Worm (Caenorhabditis elegans) whole organism, early embryonic: ENCODE results near the gene nhr-67.

ENCODE experiments used
- aly-1 ChIP-seq: sonication (generic microtip); optimal IDR thresholded peaks from 2 replicates; lab custom pipeline; 2016; ENCODE audit warnings: missing genetic modification characterization, missing compliant biosample characterization
- ama-1 ChIP-seq: fragments of 150-350 bp; optimal IDR thresholded peaks from 2 replicates; lab custom pipeline; 2014
- ceh-13 ChIP-seq: fragments of 200-800 bp; sonication (Bioruptor generic); optimal IDR thresholded peaks from 2 replicates; lab custom pipeline; 2018; ENCODE audit warnings: mild to moderate bottlenecking, missing genetic modification characterization, missing compliant biosample characterization
- ets-7 ChIP-seq: sonication (generic microtip); optimal IDR thresholded peaks from 2 replicates; lab custom pipeline; 2016; ENCODE audit warnings: missing genotype, missing genetic modification characterization, missing compliant biosample characterization
- flt-1 ChIP-seq: fragments of 200-800 bp; sonication (Bioruptor generic); IDR thresholded peaks from 2 replicates; pipeline ENCODE4 v1.3.6; 2022; ENCODE audit warnings: missing genetic modification characterization, missing compliant biosample characterization
- hmg-4 ChIP-seq: fragments of 200-800 bp; sonication (Bioruptor generic); optimal IDR thresholded peaks from 2 replicates; lab custom pipeline; 2018; ENCODE audit warnings: mild to moderate bottlenecking, missing genetic modification characterization, missing compliant biosample characterization
- hnd-1 ChIP-seq: sonication (generic microtip); optimal IDR thresholded peaks from 2 replicates; lab custom pipeline; 2016; ENCODE audit warnings: missing genetic modification characterization, missing compliant biosample characterization
- pes-1 ChIP-seq: fragments of 200-800 bp; sonication (Bioruptor generic); IDR thresholded peaks from 2 replicates; pipeline ENCODE4 v1.3.6; 2022; ENCODE audit warnings: missing genetic modification reagents, missing genetic modification characterization, missing compliant biosample characterization
- sea-1 ChIP-seq: fragments of 200-800 bp; sonication (Bioruptor generic); conservative IDR thresholded peaks from 2 replicates; pipeline ENCODE4 v1.3.6; 2022; ENCODE audit warnings: missing genetic modification characterization, missing compliant biosample characterization
- tbx-11 ChIP-seq: fragments of 200-800 bp; sonication (Bioruptor generic); IDR thresholded peaks from 2 replicates; pipeline ENCODE4 v1.3.6; 2022; ENCODE audit warnings: missing genetic modification characterization, missing compliant biosample characterization
- tbx-37 ChIP-seq: fragments of 200-800 bp; sonication (Bioruptor generic); conservative IDR thresholded peaks from 2 replicates; pipeline ENCODE4 v1.3.6; 2022; ENCODE audit warnings: missing genetic modification reagents, missing genetic modification characterization, missing compliant biosample characterization
- tra-4 ChIP-seq: sonication (generic microtip); optimal IDR thresholded peaks from 2 replicates; lab custom pipeline; 2017; ENCODE audit warnings: missing genetic modification characterization, missing compliant biosample characterization

DNA sequence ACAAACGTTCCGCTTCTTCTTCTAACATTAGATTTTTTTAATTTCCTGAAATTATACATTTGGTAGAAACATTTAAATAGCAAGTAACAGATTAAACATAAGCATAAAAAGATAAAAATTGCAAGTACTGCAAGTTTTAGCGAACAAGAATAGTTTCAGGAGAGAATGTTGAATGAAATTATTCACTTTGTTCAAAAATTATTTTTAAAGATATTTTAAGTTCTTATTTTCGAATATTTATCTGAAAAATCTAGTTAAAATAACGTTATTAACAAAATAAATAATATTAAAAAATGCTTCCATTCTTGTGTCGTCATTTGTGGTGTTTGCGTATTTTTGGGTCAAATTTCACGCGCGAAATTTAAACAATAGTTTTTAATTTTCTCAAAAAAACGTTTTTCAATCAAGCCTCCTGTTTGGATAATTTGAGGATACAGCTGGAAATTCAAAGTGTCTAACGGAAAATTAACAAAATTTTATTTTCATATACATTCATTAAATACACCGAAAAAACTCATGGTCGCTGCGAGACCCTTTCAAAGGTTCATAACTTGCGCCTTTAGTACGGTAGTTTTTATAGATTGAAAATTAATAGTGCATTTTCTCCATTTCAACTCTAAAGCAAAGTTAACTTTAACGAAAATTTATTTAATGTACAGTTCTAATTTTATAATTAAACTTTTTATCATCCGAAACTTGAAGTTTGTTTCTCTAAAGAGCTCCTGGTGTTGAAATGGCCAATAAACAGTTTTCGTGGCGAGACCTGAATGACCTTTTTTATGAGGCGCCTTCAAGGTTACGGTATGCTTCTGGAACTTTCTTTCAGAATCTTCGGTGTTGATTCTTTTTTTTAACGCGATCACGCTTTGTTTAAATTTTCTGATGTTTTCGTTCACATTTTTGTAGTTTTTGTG is 27.0 kb upstream of the nhr-67 start, which contains the start of gene skih-2:
- no peak for TF ChIP-seq tbx-37 (GFP tag; lab: Robert Waterston, UW)
- no peak for TF ChIP-seq hnd-1 (tag; lab: Kevin White, UChicago)
- no peak for TF ChIP-seq ama-1
- TF ChIP-seq aly-1 = no peak
- no peak for TF ChIP-seq pes-1 (GFP tag; lab: Robert Waterston, UW)
- no peak for TF ChIP-seq tbx-11
- TF ChIP-seq sea-1 (GFP tag; lab: Robert Waterston, UW) = no peak
- no peak for TF ChIP-seq flt-1 (GFP tag; lab: Robert Waterston, UW)
- TF ChIP-seq hmg-4 (GFP tag; lab: Kevin White, UChicago) = no peak
- no peak for TF ChIP-seq ets-7 (tag; lab: Kevin White, UChicago)
- no peak for TF ChIP-seq tra-4 (tag; lab: Kevin White, UChicago)
- no peak for TF ChIP-seq ceh-13 (GFP tag; lab: Kevin White, UChicago)
